Worm (Caenorhabditis elegans): ENCODE results near the gene ttc-37.

The ttc-37 gene

ce11 chrV:5237116-5237515 lies 32.8 kb downstream of the ttc-37 start, which contains the start of gene cest-35.2:
Gene cest-35.2, minus strand, starts transcription at chrV:5237216.
- no peak for TF ChIP-seq nhr-23 (tag; optimal IDR thresholded peaks at IDR 0.05)
- no peak for TF ChIP-seq lsy-2 (tag; optimal IDR thresholded peaks at IDR 0.05)
- TF ChIP-seq nhr-12 (tag; optimal IDR thresholded peaks at IDR 0.05) = no peak
- no peak for TF ChIP-seq C34F6.9 (tag; optimal IDR thresholded peaks at IDR 0.05)
- no peak for TF ChIP-seq ZK546.5 (tag; optimal IDR thresholded peaks at IDR 0.05)

ce11 chrV:5239404-5239803 lies 35.1 kb downstream of the ttc-37 start, which contains the start of gene C52A10.3:
Gene C52A10.3, minus strand, starts transcription at chrV:5239504.
- TF ChIP-seq nhr-23 (tag; optimal IDR thresholded peaks at IDR 0.05) = no peak
- no peak for TF ChIP-seq nhr-77 (tag; optimal IDR thresholded peaks at IDR 0.05)
- no peak for TF ChIP-seq nhr-11 (tag; optimal IDR thresholded peaks at IDR 0.05)
- TF ChIP-seq nhr-12 (tag; optimal IDR thresholded peaks at IDR 0.05) = no peak
- no peak for TF ChIP-seq ztf-1 (GFP tag; conservative IDR thresholded peaks at IDR 0.05)
- TF ChIP-seq nhr-21 (tag; optimal IDR thresholded peaks at IDR 0.05) = no peak
- TF ChIP-seq ceh-16 (tag; optimal IDR thresholded peaks at IDR 0.05) = no peak
- no peak for TF ChIP-seq ztf-4 (tag; optimal IDR thresholded peaks at IDR 0.05)
- no peak for TF ChIP-seq gmeb-1 (tag; optimal IDR thresholded peaks at IDR 0.05)
- no peak for TF ChIP-seq mab-5 (tag; optimal IDR thresholded peaks at IDR 0.05)
- no peak for TF ChIP-seq alr-1 (tag; optimal IDR thresholded peaks at IDR 0.05)
- no peak for TF ChIP-seq egl-27 (tag; optimal IDR thresholded peaks at IDR 0.05)
- no peak for TF ChIP-seq snpc-4 (tag; optimal IDR thresholded peaks at IDR 0.05)
- TF ChIP-seq R02D3.7 (tag; optimal IDR thresholded peaks at IDR 0.05) = no peak
- TF ChIP-seq dmd-4 (tag; optimal IDR thresholded peaks at IDR 0.05) = no peak
- no peak for TF ChIP-seq lin-13 (GFP tag; optimal IDR thresholded peaks at IDR 0.05)
- TF ChIP-seq sma-9 (GFP tag; optimal IDR thresholded peaks at IDR 0.05) = no peak
- TF ChIP-seq sma-9 (tag; optimal IDR thresholded peaks at IDR 0.05) = no peak

ce11 chrV:5239903-5240302 lies 35.6 kb downstream of the ttc-37 start, which contains the start of gene B0238.15:
Gene B0238.15, plus strand, starts transcription at chrV:5240203.
- TF ChIP-seq ztf-11 (tag; optimal IDR thresholded peaks at IDR 0.05) (no peak), C34F6.9 (tag; optimal IDR thresholded peaks at IDR 0.05) (no peak), mab-5 (tag; optimal IDR thresholded peaks at IDR 0.05) (no peak), nhr-12 (tag; optimal IDR thresholded peaks at IDR 0.05) (no peak), gmeb-1 (tag; optimal IDR thresholded peaks at IDR 0.05) (no peak), dmd-4 (tag; optimal IDR thresholded peaks at IDR 0.05) (no peak), ama-1 (optimal IDR thresholded peaks at IDR 0.05) (no peak), egl-27 (tag; optimal IDR thresholded peaks at IDR 0.05) (no peak), unc-62 (GFP tag; optimal IDR thresholded peaks at IDR 0.05) (no peak), R02D3.7 (tag; optimal IDR thresholded peaks at IDR 0.05) (no peak), ztf-1 (GFP tag; conservative IDR thresholded peaks at IDR 0.05) (no peak), ceh-82 (tag; optimal IDR thresholded peaks at IDR 0.05) (no peak), unc-39 (tag; optimal IDR thresholded peaks at IDR 0.05) (no peak), fos-1 (tag; optimal IDR thresholded peaks at IDR 0.05) (no peak), elt-3 (tag; optimal IDR thresholded peaks at IDR 0.05) (no peak), ceh-16 (tag; optimal IDR thresholded peaks at IDR 0.05) (no peak), lin-13 (GFP tag; optimal IDR thresholded peaks at IDR 0.05) (no peak), nhr-11 (tag; optimal IDR thresholded peaks at IDR 0.05) (no peak), mdl-1 (tag; optimal IDR thresholded peaks at IDR 0.05) (no peak), skn-1 (tag; optimal IDR thresholded peaks at IDR 0.05) (no peak)

ce11 chrV:5243036-5243435 lies 38.8 kb downstream of the ttc-37 start, which contains the start of gene cest-35.1:
Gene cest-35.1, minus strand, starts transcription at chrV:5243136.
- TF ChIP-seq mbf-1 (tag; optimal IDR thresholded peaks at IDR 0.05) (no peak), nhr-237 (tag; optimal IDR thresholded peaks at IDR 0.05) (no peak), ceh-16 (tag; optimal IDR thresholded peaks at IDR 0.05) (no peak), C34F6.9 (tag; optimal IDR thresholded peaks at IDR 0.05) (no peak), crh-2 (tag; optimal IDR thresholded peaks at IDR 0.05) (no peak), F13H6.1 (tag; optimal IDR thresholded peaks at IDR 0.05) (no peak), nhr-12 (tag; optimal IDR thresholded peaks at IDR 0.05) (no peak), peb-1 (tag; optimal IDR thresholded peaks at IDR 0.05) (no peak), sma-9 (GFP tag; optimal IDR thresholded peaks at IDR 0.05) (no peak), sma-9 (tag; optimal IDR thresholded peaks at IDR 0.05) (no peak), lsy-2 (tag; optimal IDR thresholded peaks at IDR 0.05) (no peak), mdl-1 (tag; optimal IDR thresholded peaks at IDR 0.05) (no peak), nhr-129 (tag; optimal IDR thresholded peaks at IDR 0.05) (no peak), fos-1 (tag; optimal IDR thresholded peaks at IDR 0.05) (no peak), ztf-4 (tag; optimal IDR thresholded peaks at IDR 0.05) (no peak), nhr-10 (tag; optimal IDR thresholded peaks at IDR 0.05) (no peak), nhr-77 (tag; optimal IDR thresholded peaks at IDR 0.05) (no peak), R02D3.7 (tag; optimal IDR thresholded peaks at IDR 0.05) (no peak), unc-55 (GFP tag; optimal IDR thresholded peaks at IDR 0.05) (no peak), sem-4 (tag; optimal IDR thresholded peaks at IDR 0.05) (no peak)

All from whole organism, L2 larva.